Worm (Caenorhabditis elegans) whole organism, mixed stage, embryonic: ENCODE data around the gene dmd-9.

Source experiments
- M03D4.4 ChIP-seq: sonication (generic microtip); optimal IDR thresholded peaks from 2 replicates; lab custom pipeline; 2017; ENCODE audit warnings: mild to moderate bottlenecking, missing genetic modification characterization, missing compliant biosample characterization
- bed-3 ChIP-seq: fragments of 200-800 bp; sonication (Bioruptor generic); optimal IDR thresholded peaks from 3 replicates; lab custom pipeline; 2018; ENCODE audit warnings: mild to moderate bottlenecking, missing genetic modification characterization, moderate library complexity, missing compliant biosample characterization
- blmp-1 ChIP-seq: fragments of 150-350 bp; optimal IDR thresholded peaks from 2 replicates; lab custom pipeline; 2014; ENCODE audit warnings: missing biosample characterization, missing genetic modification characterization
- ceh-39 ChIP-seq: fragments of 150-350 bp; optimal IDR thresholded peaks from 2 replicates; lab custom pipeline; 2014; ENCODE audit warnings: missing biosample characterization, missing genetic modification characterization
- ceh-43 ChIP-seq: fragments of 200-800 bp; sonication (Bioruptor generic); optimal IDR thresholded peaks from 2 replicates; lab custom pipeline; 2018; ENCODE audit warnings: mild to moderate bottlenecking, missing genetic modification characterization, moderate library complexity, missing compliant biosample characterization
- ceh-83 ChIP-seq: fragments of 200-800 bp; sonication (Bioruptor generic); optimal IDR thresholded peaks from 2 replicates; lab custom pipeline; 2018; ENCODE audit warnings: mild to moderate bottlenecking, missing genetic modification characterization, missing compliant biosample characterization
- ces-1 ChIP-seq: fragments of 150-350 bp; optimal IDR thresholded peaks from 2 replicates; lab custom pipeline; 2014; ENCODE audit warnings: missing biosample characterization, missing genetic modification reagents, missing genetic modification characterization
- cnd-1 ChIP-seq: fragments of 200-800 bp; sonication (Bioruptor generic); optimal IDR thresholded peaks from 2 replicates; lab custom pipeline; 2018; ENCODE audit warnings: mild to moderate bottlenecking, missing genetic modification characterization, missing compliant biosample characterization
- drap-1 ChIP-seq: fragments of 200-800 bp; sonication (Bioruptor generic); optimal IDR thresholded peaks from 3 replicates; lab custom pipeline; 2018; ENCODE audit warnings: mild to moderate bottlenecking, missing genetic modification characterization, missing compliant biosample characterization
- elt-1 ChIP-seq: sonication (generic microtip); optimal IDR thresholded peaks from 2 replicates; lab custom pipeline; 2017; ENCODE audit warnings: missing genetic modification characterization, mild to moderate bottlenecking, missing compliant biosample characterization, antibody characterized with exemption, moderate library complexity, borderline replicate concordance; ENCODE audit not compliant: insufficient read depth
- elt-3 ChIP-seq: fragments of 150-350 bp; optimal IDR thresholded peaks from 2 replicates; lab custom pipeline; 2014; ENCODE audit warnings: missing biosample characterization, missing genetic modification characterization
- flh-1 ChIP-seq: fragments of 200-800 bp; sonication (Bioruptor generic); optimal IDR thresholded peaks from 2 replicates; lab custom pipeline; 2018; ENCODE audit warnings: mild to moderate bottlenecking, missing genetic modification characterization, moderate library complexity, missing compliant biosample characterization
- ham-2 ChIP-seq: fragments of 200-800 bp; sonication (Bioruptor generic); optimal IDR thresholded peaks from 2 replicates; lab custom pipeline; 2018; ENCODE audit warnings: mild to moderate bottlenecking, missing genetic modification characterization, missing compliant biosample characterization
- hlh-1 ChIP-seq: fragments of 150-350 bp; optimal IDR thresholded peaks from 2 replicates; lab custom pipeline; 2014; ENCODE audit warnings: missing biosample characterization, missing genetic modification reagents, missing genetic modification characterization
- lin-13 ChIP-seq: fragments of 150-350 bp; optimal IDR thresholded peaks from 2 replicates; lab custom pipeline; 2014; ENCODE audit warnings: missing biosample characterization, missing genetic modification characterization
- lin-32 ChIP-seq: fragments of 200-800 bp; sonication (Bioruptor generic); optimal IDR thresholded peaks from 2 replicates; lab custom pipeline; 2018; ENCODE audit warnings: mild to moderate bottlenecking, missing genetic modification characterization, missing compliant biosample characterization
- lsy-2 ChIP-seq: fragments of 150-350 bp; optimal IDR thresholded peaks from 2 replicates; lab custom pipeline; 2014; ENCODE audit warnings: missing biosample characterization, missing genetic modification characterization
- mab-5 ChIP-seq: fragments of 150-350 bp; optimal IDR thresholded peaks from 2 replicates; lab custom pipeline; 2014; ENCODE audit warnings: missing biosample characterization, missing genetic modification characterization
- mep-1 ChIP-seq: fragments of 150-350 bp; optimal IDR thresholded peaks from 2 replicates; lab custom pipeline; 2017; ENCODE audit warnings: missing biosample characterization, missing genetic modification reagents, missing genetic modification characterization, inconsistent platforms
- mls-2 ChIP-seq: sonication (generic microtip); optimal IDR thresholded peaks from 2 replicates; lab custom pipeline; 2016; ENCODE audit warnings: mild to moderate bottlenecking, missing genetic modification characterization, moderate library complexity, missing compliant biosample characterization
- nhr-12 ChIP-seq: fragments of 150-350 bp; optimal IDR thresholded peaks from 2 replicates; lab custom pipeline; 2014; ENCODE audit warnings: missing biosample characterization, missing genetic modification characterization
- nhr-2 ChIP-seq: fragments of 150-350 bp; optimal IDR thresholded peaks from 2 replicates; lab custom pipeline; 2014; ENCODE audit warnings: missing biosample characterization, missing genetic modification characterization
- nhr-237 ChIP-seq: fragments of 150-350 bp; optimal IDR thresholded peaks from 2 replicates; lab custom pipeline; 2014; ENCODE audit warnings: missing biosample characterization, missing genetic modification characterization
- nhr-28 ChIP-seq: fragments of 150-350 bp; optimal IDR thresholded peaks from 2 replicates; lab custom pipeline; 2014; ENCODE audit warnings: missing biosample characterization, missing genetic modification characterization
- nhr-76 ChIP-seq: sonication (generic microtip); optimal IDR thresholded peaks from 2 replicates; lab custom pipeline; 2017; ENCODE audit warnings: missing biosample characterization, missing genetic modification characterization
- pha-4 ChIP-seq: fragments of 150-350 bp; optimal IDR thresholded peaks from 2 replicates; lab custom pipeline; 2018; ENCODE audit warnings: missing biosample characterization, missing genetic modification reagents, missing genetic modification characterization
- sem-2 ChIP-seq: fragments of 200-800 bp; sonication (Bioruptor generic); optimal IDR thresholded peaks from 2 replicates; lab custom pipeline; 2018; ENCODE audit warnings: mild to moderate bottlenecking, missing genetic modification characterization, missing compliant biosample characterization
- snpc-4 ChIP-seq: fragments of 150-350 bp; optimal IDR thresholded peaks from 2 replicates; lab custom pipeline; 2014; ENCODE audit warnings: missing biosample characterization, missing genetic modification characterization
- sptf-1 ChIP-seq: sonication (generic microtip); optimal IDR thresholded peaks from 2 replicates; lab custom pipeline; 2017; ENCODE audit warnings: mild to moderate bottlenecking, missing genetic modification characterization, moderate library complexity, missing compliant biosample characterization
- tbx-8 ChIP-seq: fragments of 200-800 bp; sonication (Bioruptor generic); optimal IDR thresholded peaks from 2 replicates; lab custom pipeline; 2018; ENCODE audit warnings: mild to moderate bottlenecking, missing genetic modification characterization, moderate library complexity, missing compliant biosample characterization
- unc-120 ChIP-seq: sonication (generic microtip); optimal IDR thresholded peaks from 2 replicates; lab custom pipeline; 2017; ENCODE audit warnings: missing genetic modification characterization, missing compliant biosample characterization; ENCODE audit not compliant: poor library complexity, severe bottlenecking
- unc-39 ChIP-seq: fragments of 150-350 bp; optimal IDR thresholded peaks from 2 replicates; lab custom pipeline; 2014; ENCODE audit warnings: missing biosample characterization, missing genetic modification characterization
- unc-62 ChIP-seq: fragments of 150-350 bp; optimal IDR thresholded peaks from 2 replicates; lab custom pipeline; 2014; ENCODE audit warnings: missing biosample characterization, missing genetic modification reagents, missing genetic modification characterization
- zip-8 ChIP-seq: fragments of 150-350 bp; optimal IDR thresholded peaks from 2 replicates; lab custom pipeline; 2014; ENCODE audit warnings: missing biosample characterization, missing genetic modification characterization
- ztf-11 ChIP-seq: fragments of 150-350 bp; optimal IDR thresholded peaks from 2 replicates; lab custom pipeline; 2014; ENCODE audit warnings: missing biosample characterization, missing genetic modification characterization

The dmd-9 gene

DNA sequence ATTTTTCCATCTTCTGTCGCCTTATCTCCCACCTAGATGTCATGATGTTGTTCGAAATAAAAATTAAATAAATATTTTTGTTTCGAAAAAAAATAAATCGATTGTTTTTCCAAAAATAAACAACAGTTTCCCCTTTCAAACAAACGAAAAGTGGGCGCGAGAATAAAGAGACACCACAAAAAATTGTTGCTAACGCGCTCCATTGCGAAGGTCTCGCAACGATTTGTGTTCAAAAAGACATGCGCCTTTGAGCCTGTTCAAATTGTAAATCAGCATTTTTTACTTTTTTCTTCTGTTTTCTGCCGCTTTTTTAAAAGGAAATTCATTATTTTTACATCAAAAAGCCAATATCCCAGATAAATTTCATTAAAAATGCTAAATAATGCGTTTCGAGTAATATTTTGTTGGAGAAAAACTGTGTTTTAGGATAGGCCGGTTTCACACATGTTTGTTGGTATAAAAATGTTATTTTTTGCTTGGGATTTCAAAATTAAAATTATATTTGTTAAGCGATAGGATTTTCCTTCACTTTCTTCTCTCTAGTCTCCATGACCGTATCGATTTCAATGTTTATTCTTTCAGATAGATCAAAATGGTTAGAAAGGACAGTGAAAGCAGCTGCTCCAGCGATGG, 40.3 kb upstream of the dmd-9 start, which contains the start of gene W08E12.7:
TSS of gene W08E12.7 (plus strand) at position 583 of the 633 bp plus-strand sequence.
- TF ChIP-seq unc-62 (GFP tag; lab: Kevin White, UChicago) (peak; percentile 51), lin-32 (no peak), cnd-1 (tag; lab: Kevin White, UChicago) (peak; percentile 77), lsy-2 (tag; lab: Kevin White, UChicago) (peak; percentile 91), flh-1 (GFP tag; lab: Kevin White, UChicago) (no peak), mls-2 (tag; lab: Kevin White, UChicago) (peak; percentile 53), nhr-28 (tag; lab: Kevin White, UChicago) (peak; percentile 25), zip-8 (tag; lab: Kevin White, UChicago) (no peak), snpc-4 (tag; lab: Kevin White, UChicago) (no peak), nhr-76 (tag; lab: Kevin White, UChicago) (no peak), lin-13 (tag; lab: Kevin White, UChicago) (peak; percentile 95), mep-1 (tag; lab: Kevin White, UChicago) (peak; percentile 99), sptf-1 (tag; lab: Kevin White, UChicago) (peak; percentile 82), sem-2 (no peak), M03D4.4 (tag; lab: Kevin White, UChicago) (peak; percentile 69), ham-2 (GFP tag; lab: Kevin White, UChicago) (no peak), unc-120 (peak; percentile 51), ces-1 (GFP tag; lab: Kevin White, UChicago) (no peak), hlh-1 (tag; lab: Kevin White, UChicago) (peak; percentile 84), unc-39 (tag; lab: Kevin White, UChicago) (no peak), nhr-12 (tag; lab: Kevin White, UChicago) (no peak), elt-1 (tag; lab: Kevin White, UChicago) (no peak), elt-3 (tag; lab: Kevin White, UChicago) (no peak), tbx-8 (peak; percentile 25), nhr-2 (tag; lab: Kevin White, UChicago) (no peak), ceh-43 (GFP tag; lab: Kevin White, UChicago) (peak; percentile 40), ztf-11 (tag; lab: Kevin White, UChicago) (no peak), drap-1 (GFP tag; lab: Kevin White, UChicago) (peak; percentile 36), bed-3 (peak; percentile 28), ceh-83 (GFP tag; lab: Kevin White, UChicago) (peak; percentile 25), pha-4 (tag; lab: Kevin White, UChicago) (peak; percentile 89), nhr-237 (tag; lab: Kevin White, UChicago) (peak; percentile 96), mab-5 (tag; lab: Kevin White, UChicago) (peak; percentile 46), blmp-1 (tag; lab: Kevin White, UChicago) (peak; percentile 45), ceh-39 (tag; lab: Kevin White, UChicago) (peak; percentile 77)

ce11 chrIV:3293800-3294493, 39.6 kb upstream of the dmd-9 start:
- TF ChIP-seq mls-2 (tag; lab: Kevin White, UChicago) (no peak), cnd-1 (tag; lab: Kevin White, UChicago) (no peak), drap-1 (GFP tag; lab: Kevin White, UChicago) (no peak), ceh-83 (GFP tag; lab: Kevin White, UChicago) (no peak), pha-4 (tag; lab: Kevin White, UChicago) (no peak), elt-3 (tag; lab: Kevin White, UChicago) (no peak), hlh-1 (tag; lab: Kevin White, UChicago) (no peak), ceh-43 (GFP tag; lab: Kevin White, UChicago) (no peak)
- TF ChIP-seq, all 35 proteins: peak for 0
